Fruit fly (Drosophila melanogaster): Measurements from ENCODE around the gene CG15912.

DNA sequence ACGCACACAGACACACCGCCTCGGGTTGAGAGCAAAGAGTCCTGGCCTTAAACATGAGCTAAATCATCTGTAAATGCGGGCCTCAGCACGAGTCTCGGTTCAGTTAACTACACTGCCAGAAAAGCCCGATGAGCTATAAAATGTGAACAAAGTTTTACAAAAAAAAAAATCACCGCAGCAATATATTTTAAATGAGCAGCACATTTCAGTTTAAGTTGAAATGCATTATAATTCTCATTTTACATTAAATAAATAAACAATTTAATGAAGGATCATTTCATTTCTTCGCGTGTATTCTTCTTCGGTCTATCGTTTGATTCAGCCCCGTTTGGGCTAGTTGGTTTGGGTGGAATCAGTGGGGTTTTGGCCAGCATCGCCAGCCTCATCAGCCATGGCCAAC is 43.6 kb upstream of the CG15912 start:
- TF ChIP-seq psq (optimal IDR thresholded peaks at IDR 0.05): no peak
- TF ChIP-seq Myc (optimal IDR thresholded peaks at IDR 0.05): no peak
- no peak for TF ChIP-seq ttk (optimal IDR thresholded peaks at IDR 0.05)
- no peak for TF ChIP-seq insv (optimal IDR thresholded peaks at IDR 0.05)
- no peak for TF ChIP-seq h (optimal IDR thresholded peaks at IDR 0.05)
- TF ChIP-seq Sin3A (optimal IDR thresholded peaks at IDR 0.05): no peak

Data from Kc167 (cell line).